Worm (Caenorhabditis elegans): ENCODE measurements around the gene msp-51.

DNA sequence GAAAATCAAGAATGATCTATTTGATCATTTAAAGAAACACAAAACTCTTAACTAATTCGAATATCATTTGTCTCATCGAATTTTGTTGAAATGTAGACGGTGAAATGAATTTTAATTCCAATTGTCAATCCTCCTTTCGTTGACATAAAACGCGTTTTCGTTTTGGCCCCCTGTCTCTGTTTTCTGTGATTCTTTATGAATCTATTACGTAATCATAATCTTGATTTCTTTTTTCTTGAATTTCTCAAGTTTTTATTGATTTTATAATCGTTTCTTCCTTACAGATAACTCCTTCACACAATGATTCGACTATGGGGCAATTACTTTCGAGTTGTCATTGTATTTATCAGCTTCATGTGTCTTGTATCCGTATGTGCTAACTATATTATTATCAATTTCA is 37.0 kb upstream of the msp-51 start, which contains the start of gene Y4C6B.3:
- TF ChIP-seq him-1 (tag; optimal IDR thresholded peaks at IDR 0.05) = no peak
- TF ChIP-seq W03F9.2 (tag; optimal IDR thresholded peaks at IDR 0.05) = no peak
- no peak for TF ChIP-seq dao-5 (tag; optimal IDR thresholded peaks at IDR 0.05)
